Worm (Caenorhabditis elegans) whole organism, L1 larva: Measurements from ENCODE around the gene cid-1.

Experiments
- C04F5.9 ChIP-seq: sonication (generic microtip); optimal IDR thresholded peaks from 2 replicates; lab custom pipeline; 2016; ENCODE audit warnings: missing genetic modification characterization, missing compliant biosample characterization
- C16A3.4 ChIP-seq: fragments of 150-350 bp; optimal IDR thresholded peaks from 2 replicates; lab custom pipeline; 2014; ENCODE audit warnings: missing biosample characterization, missing genetic modification characterization
- F16B12.6 ChIP-seq: fragments of 150-350 bp; optimal IDR thresholded peaks from 2 replicates; lab custom pipeline; 2014; ENCODE audit warnings: missing biosample characterization, missing genetic modification characterization
- Y116A8C.19 ChIP-seq: sonication (generic microtip); optimal IDR thresholded peaks from 2 replicates; lab custom pipeline; 2016; ENCODE audit warnings: missing compliant biosample characterization, missing genetic modification characterization, borderline replicate concordance
- alr-1 ChIP-seq: fragments of 200-800 bp; sonication (Bioruptor generic); optimal IDR thresholded peaks from 2 replicates; lab custom pipeline; 2018; ENCODE audit warnings: borderline replicate concordance, mild to moderate bottlenecking, missing genetic modification characterization, missing compliant biosample characterization
- aly-2 ChIP-seq: fragments of 150-350 bp; optimal IDR thresholded peaks from 2 replicates; lab custom pipeline; 2014; ENCODE audit warnings: missing biosample characterization, missing genetic modification characterization
- ama-1 ChIP-seq: fragments of 150-350 bp; optimal IDR thresholded peaks from 2 replicates; lab custom pipeline; 2014
- blmp-1 ChIP-seq: fragments of 150-350 bp; optimal IDR thresholded peaks from 2 replicates; lab custom pipeline; 2014; ENCODE audit warnings: missing biosample characterization, missing genetic modification characterization
- ceh-63 ChIP-seq: fragments of 200-800 bp; sonication (Bioruptor generic); optimal IDR thresholded peaks from 2 replicates; lab custom pipeline; 2018; ENCODE audit warnings: mild to moderate bottlenecking, missing genetic modification characterization, missing compliant biosample characterization
- ceh-8 ChIP-seq: fragments of 200-800 bp; sonication (Bioruptor generic); optimal IDR thresholded peaks from 2 replicates; lab custom pipeline; 2018; ENCODE audit warnings: mild to moderate bottlenecking, missing genetic modification characterization, moderate library complexity, missing compliant biosample characterization
- ceh-82 ChIP-seq, 3 experiments: fragments of 150-350 bp in 1 of 3; sonication (generic microtip) in 2 of 3; optimal IDR thresholded peaks; 2 replicates each; lab custom pipeline; 2014 to 2017; ENCODE audit warnings: missing biosample characterization in 3 of 3, missing genetic modification characterization in 3 of 3
- ceh-88 ChIP-seq: fragments of 200-800 bp; sonication (Bioruptor generic); IDR thresholded peaks from 2 replicates; pipeline ENCODE4 v1.3.6; 2022; ENCODE audit warnings: missing genetic modification characterization, missing compliant biosample characterization
- ceh-90 ChIP-seq: sonication (generic microtip); optimal IDR thresholded peaks from 2 replicates; lab custom pipeline; 2016; ENCODE audit warnings: missing genetic modification characterization, missing compliant biosample characterization
- dpl-1 ChIP-seq, 3 experiments: fragments of 150-350 bp in 2 of 3; sonication (generic microtip) in 1 of 3; optimal IDR thresholded peaks; 2 replicates each; lab custom pipeline; 2014 to 2017; ENCODE audit warnings: missing biosample characterization in 3 of 3, missing genetic modification characterization in 3 of 3, missing genetic modification reagents in 3 of 3
- efl-1 ChIP-seq, 4 experiments: fragments of 150-350 bp; optimal IDR thresholded peaks in 3 of 4; peaks in 1 of 4; 1 replicate in 1 of 4; 2 replicates in 3 of 4; lab custom pipeline; 2014; ENCODE audit warnings: missing biosample characterization in 2 of 4, missing genetic modification characterization in 2 of 4, missing genetic modification reagents in 2 of 4
- egl-13 ChIP-seq: sonication (generic microtip); optimal IDR thresholded peaks from 2 replicates; lab custom pipeline; 2016; ENCODE audit warnings: missing genotype, missing genetic modification reagents, missing genetic modification characterization, missing compliant biosample characterization
- egl-27 ChIP-seq, 2 experiments: fragments of 150-350 bp in 1 of 2; sonication (generic microtip); optimal IDR thresholded peaks; 3 replicates each; lab custom pipeline; 2017 to 2018; ENCODE audit warnings: missing biosample characterization in 2 of 2, missing genetic modification characterization in 2 of 2, missing genetic modification reagents in 2 of 2
- elt-2 ChIP-seq: sonication (generic microtip); optimal IDR thresholded peaks from 2 replicates; lab custom pipeline; 2016; ENCODE audit warnings: missing genetic modification characterization, mild to moderate bottlenecking, inconsistent platforms, missing compliant biosample characterization, missing genetic modification reagents
- elt-3 ChIP-seq, 6 experiments: fragments of 150-350 bp in 1 of 6; sonication (generic microtip); optimal IDR thresholded peaks; 2 replicates each; lab custom pipeline; 2017 to 2018; ENCODE audit warnings: missing biosample characterization in 6 of 6, missing genetic modification characterization in 6 of 6, inconsistent platforms in 1 of 6
- ets-5 ChIP-seq: fragments of 200-800 bp; sonication (Bioruptor generic); IDR thresholded peaks from 2 replicates; pipeline ENCODE4 v1.3.6; 2022; ENCODE audit warnings: missing genetic modification characterization, missing compliant biosample characterization
- fos-1 ChIP-seq: fragments of 150-350 bp; optimal IDR thresholded peaks from 2 replicates; lab custom pipeline; 2014; ENCODE audit warnings: missing biosample characterization, missing genetic modification characterization
- grh-1 ChIP-seq: fragments of 200-800 bp; sonication (Bioruptor generic); IDR thresholded peaks from 2 replicates; pipeline ENCODE4 v1.3.6; 2022; ENCODE audit warnings: missing genetic modification reagents, missing genetic modification characterization, missing compliant biosample characterization
- hlh-4 ChIP-seq: sonication (generic microtip); optimal IDR thresholded peaks from 2 replicates; lab custom pipeline; 2016; ENCODE audit warnings: mild to moderate bottlenecking, missing genetic modification characterization, missing compliant biosample characterization
- hpl-2 ChIP-seq: fragments of 150-350 bp; optimal IDR thresholded peaks from 2 replicates; lab custom pipeline; 2014; ENCODE audit warnings: missing biosample characterization, missing genetic modification reagents, missing genetic modification characterization
- irx-1 ChIP-seq: sonication (generic microtip); optimal IDR thresholded peaks from 2 replicates; lab custom pipeline; 2016; ENCODE audit warnings: missing genetic modification characterization, missing compliant biosample characterization
- jun-1 ChIP-seq: fragments of 150-350 bp; optimal IDR thresholded peaks from 2 replicates; lab custom pipeline; 2014; ENCODE audit warnings: missing biosample characterization, missing genetic modification reagents, missing genetic modification characterization
- lin-35 ChIP-seq, 2 experiments: fragments of 150-350 bp; optimal IDR thresholded peaks; 2 replicates each; lab custom pipeline; 2014; ENCODE audit warnings: missing biosample characterization in 2 of 2, missing genetic modification characterization in 2 of 2, missing genetic modification reagents in 2 of 2
- mep-1 ChIP-seq: fragments of 150-350 bp; optimal IDR thresholded peaks from 2 replicates; lab custom pipeline; 2014; ENCODE audit warnings: missing biosample characterization, missing genetic modification characterization
- nhr-11 ChIP-seq: fragments of 150-350 bp; optimal IDR thresholded peaks from 2 replicates; lab custom pipeline; 2014; ENCODE audit warnings: missing biosample characterization, missing genetic modification characterization
- nhr-12 ChIP-seq: sonication (generic microtip); optimal IDR thresholded peaks from 2 replicates; lab custom pipeline; 2017; ENCODE audit warnings: missing biosample characterization, missing genetic modification characterization
- nhr-237 ChIP-seq: fragments of 150-350 bp; optimal IDR thresholded peaks from 2 replicates; lab custom pipeline; 2014; ENCODE audit warnings: missing biosample characterization, missing genetic modification characterization
- nhr-28 ChIP-seq: fragments of 150-350 bp; optimal IDR thresholded peaks from 2 replicates; lab custom pipeline; 2014; ENCODE audit warnings: missing biosample characterization, missing genetic modification characterization
- nhr-47 ChIP-seq: sonication (generic microtip); optimal IDR thresholded peaks from 2 replicates; lab custom pipeline; 2016; ENCODE audit warnings: mild to moderate bottlenecking, missing genetic modification characterization, moderate library complexity, missing compliant biosample characterization
- nhr-71 ChIP-seq: sonication (generic microtip); optimal IDR thresholded peaks from 2 replicates; lab custom pipeline; 2016; ENCODE audit warnings: mild to moderate bottlenecking, missing genetic modification characterization, moderate library complexity, missing compliant biosample characterization
- nhr-90 ChIP-seq: sonication (generic microtip); optimal IDR thresholded peaks from 2 replicates; lab custom pipeline; 2016; ENCODE audit warnings: mild to moderate bottlenecking, missing genetic modification characterization, missing compliant biosample characterization; ENCODE audit not compliant: poor library complexity
- pag-3 ChIP-seq: sonication (generic microtip); optimal IDR thresholded peaks from 2 replicates; lab custom pipeline; 2017; ENCODE audit warnings: missing genetic modification characterization, mild to moderate bottlenecking, missing compliant biosample characterization, antibody characterized with exemption, borderline replicate concordance; ENCODE audit not compliant: insufficient read depth
- pax-3 ChIP-seq: fragments of 200-800 bp; sonication (Bioruptor generic); optimal IDR thresholded peaks from 2 replicates; lab custom pipeline; 2018; ENCODE audit warnings: mild to moderate bottlenecking, missing genetic modification characterization, moderate library complexity, missing compliant biosample characterization
- pqm-1 ChIP-seq: sonication (generic microtip); optimal IDR thresholded peaks from 3 replicates; lab custom pipeline; 2017; ENCODE audit warnings: missing biosample characterization, missing genetic modification characterization
- skn-1 ChIP-seq: fragments of 150-350 bp; optimal IDR thresholded peaks from 2 replicates; lab custom pipeline; 2014; ENCODE audit warnings: missing biosample characterization, missing genetic modification characterization
- snu-23 ChIP-seq: sonication (generic microtip); optimal IDR thresholded peaks from 2 replicates; lab custom pipeline; 2016; ENCODE audit warnings: missing genetic modification characterization, missing compliant biosample characterization
- sox-4 ChIP-seq: sonication (generic microtip); optimal IDR thresholded peaks from 2 replicates; lab custom pipeline; 2016; ENCODE audit warnings: missing genetic modification characterization, missing compliant biosample characterization
- sptf-1 ChIP-seq: fragments of 150-350 bp; optimal IDR thresholded peaks from 2 replicates; lab custom pipeline; 2014; ENCODE audit warnings: missing biosample characterization, missing genetic modification characterization
- sup-37 ChIP-seq: fragments of 200-800 bp; sonication (Bioruptor generic); optimal IDR thresholded peaks from 2 replicates; lab custom pipeline; 2018; ENCODE audit warnings: mild to moderate bottlenecking, missing genetic modification characterization, missing compliant biosample characterization
- swsn-7 ChIP-seq: sonication (generic microtip); optimal IDR thresholded peaks from 2 replicates; lab custom pipeline; 2016; ENCODE audit warnings: missing genetic modification characterization, missing compliant biosample characterization
- tbx-2 ChIP-seq: sonication (generic microtip); optimal IDR thresholded peaks from 2 replicates; lab custom pipeline; 2016; ENCODE audit warnings: missing genetic modification characterization, missing compliant biosample characterization
- tlp-1 ChIP-seq: fragments of 150-350 bp; optimal IDR thresholded peaks from 2 replicates; lab custom pipeline; 2014; ENCODE audit warnings: missing biosample characterization, missing genetic modification characterization
- unc-62 ChIP-seq: fragments of 150-350 bp; optimal IDR thresholded peaks from 2 replicates; lab custom pipeline; 2014; ENCODE audit warnings: missing biosample characterization, missing genetic modification reagents, missing genetic modification characterization
- unc-98 ChIP-seq: fragments of 200-800 bp; sonication (Bioruptor generic); IDR thresholded peaks from 2 replicates; pipeline ENCODE4 v1.3.6; 2022; ENCODE audit warnings: missing genetic modification characterization, missing compliant biosample characterization
- vab-15 ChIP-seq: sonication (generic microtip); optimal IDR thresholded peaks from 2 replicates; lab custom pipeline; 2017; ENCODE audit warnings: missing genotype, mild to moderate bottlenecking, missing genetic modification characterization, missing compliant biosample characterization
- zip-4 ChIP-seq: fragments of 200-800 bp; sonication (Bioruptor generic); optimal IDR thresholded peaks from 2 replicates; lab custom pipeline; 2018; ENCODE audit warnings: mild to moderate bottlenecking, missing genetic modification characterization, moderate library complexity, missing compliant biosample characterization
- ztf-4 ChIP-seq: fragments of 150-350 bp; optimal IDR thresholded peaks from 2 replicates; lab custom pipeline; 2014; ENCODE audit warnings: missing biosample characterization, missing genetic modification characterization

Gene cid-1

ce11 chrIII:5162820-5163631 lies 10.7 kb upstream of the cid-1 start, which contains the start of gene gars-1:
TSS of gene gars-1 (minus strand) at chrIII:5163627.
- TF ChIP-seq C16A3.4 (tag; lab: Kevin White, UChicago) (peak; percentile 25), snu-23 (GFP tag; lab: Kevin White, UChicago) (no peak), egl-27 (tag; optimal IDR thresholded peaks at IDR 0.05; lab: Kevin White, UChicago) (no peak), vab-15 (tag; lab: Kevin White, UChicago) (no peak), unc-62 (GFP tag; lab: Kevin White, UChicago) (no peak), C04F5.9 (tag; lab: Kevin White, UChicago) (no peak), hpl-2 (GFP tag; lab: Kevin White, UChicago) (no peak), ama-1 (lab: Kevin White, UChicago) (no peak), swsn-7 (no peak), alr-1 (no peak), irx-1 (tag; lab: Kevin White, UChicago) (no peak), elt-3 (tag; optimal IDR thresholded peaks at IDR 0.05; lab: Kevin White, UChicago) (no peak), jun-1 (tag; lab: Kevin White, UChicago) (no peak), ceh-88 (no peak), sptf-1 (tag; lab: Kevin White, UChicago) (no peak), Y116A8C.19 (tag; lab: Kevin White, UChicago) (no peak), pqm-1 (tag; lab: Kevin White, UChicago) (no peak), egl-13 (tag; lab: Kevin White, UChicago) (no peak), grh-1 (GFP tag; lab: Robert Waterston, UW) (no peak), aly-2 (tag; lab: Kevin White, UChicago) (no peak), fos-1 (tag; lab: Kevin White, UChicago) (no peak), tlp-1 (tag; lab: Kevin White, UChicago) (no peak), sup-37 (no peak), zip-4 (peak; percentile 82), tbx-2 (no peak), ztf-4 (tag; lab: Kevin White, UChicago) (no peak), ets-5 (no peak), nhr-47 (no peak), lin-35 (GFP tag; optimal IDR thresholded peaks at IDR 0.05; lab: Kevin White, UChicago) (peak in 1 of 2 experiments; percentile 37), ceh-63 (no peak), F16B12.6 (tag; lab: Kevin White, UChicago) (no peak), nhr-28 (no peak), nhr-71 (tag; lab: Kevin White, UChicago) (peak; percentile 19), ceh-90 (tag; lab: Kevin White, UChicago) (no peak), nhr-11 (no peak), ceh-8 (GFP tag; lab: Kevin White, UChicago) (no peak), hlh-4 (tag; lab: Kevin White, UChicago) (no peak), ceh-82 (tag; optimal IDR thresholded peaks at IDR 0.05; lab: Kevin White, UChicago) (no peak), blmp-1 (tag; lab: Kevin White, UChicago) (peak; percentile 70), efl-1 (optimal IDR thresholded peaks at IDR 0.05; lab: Kevin White, UChicago) (peak; percentile 32), efl-1 (GFP tag; optimal IDR thresholded peaks at IDR 0.05 in 1 of 2; lab: Kevin White, UChicago) (peak; percentile 40 to 80), nhr-90 (tag; lab: Kevin White, UChicago) (no peak), pax-3 (tag; lab: Kevin White, UChicago) (no peak), unc-98 (GFP tag; lab: Robert Waterston, UW) (no peak), mep-1 (peak; percentile 7), elt-2 (tag; lab: Kevin White, UChicago) (no peak), sox-4 (tag; lab: Kevin White, UChicago) (no peak), nhr-237 (no peak), nhr-12 (tag; lab: Kevin White, UChicago) (no peak), skn-1 (tag; lab: Kevin White, UChicago) (peak; percentile 66), pag-3 (no peak), dpl-1 (GFP tag; optimal IDR thresholded peaks at IDR 0.05; lab: Kevin White, UChicago) (peak; percentile 6 to 53 (median 7))
